Worm (Caenorhabditis elegans): ENCODE results near the gene T25B9.3.
"Not testable (repeated sequence)": the region's sequence is repeated elsewhere in the genome, so short reads cannot be mapped to it uniquely, and the experiment has no call there.

Gene T25B9.3

ce11 chrIV:10734527-10735436 is 9.8 kb upstream of the T25B9.3 start, which contains the start of the genes orc-5 and cyb-1:
TSS of gene orc-5 (minus strand) at chrIV:10734588.
TSS of gene cyb-1 (plus strand) at chrIV:10735216.
- no peak for TF ChIP-seq unc-62 (GFP tag; optimal IDR thresholded peaks at IDR 0.05)

ce11 chrIV:10737011-10737553 is 7.5 kb upstream of the T25B9.3 start, which contains the start of gene grl-21:
TSS of gene grl-21 (plus strand) at chrIV:10737474.
- TF ChIP-seq unc-62 (GFP tag; optimal IDR thresholded peaks at IDR 0.05), result no peak

ce11 chrIV:10738328-10738727 is 6.2 kb upstream of the T25B9.3 start, which contains the start of gene ssp-34:
TSS of gene ssp-34 (minus strand) at chrIV:10738602.
- TF ChIP-seq unc-62 (GFP tag; optimal IDR thresholded peaks at IDR 0.05), result no peak

- TF ChIP-seq unc-62 (GFP tag; optimal IDR thresholded peaks at IDR 0.05), result no peak
These were observed 757 bp downstream of the T25B9.3 start for ce11 chrIV:10745332-10745731.

DNA sequence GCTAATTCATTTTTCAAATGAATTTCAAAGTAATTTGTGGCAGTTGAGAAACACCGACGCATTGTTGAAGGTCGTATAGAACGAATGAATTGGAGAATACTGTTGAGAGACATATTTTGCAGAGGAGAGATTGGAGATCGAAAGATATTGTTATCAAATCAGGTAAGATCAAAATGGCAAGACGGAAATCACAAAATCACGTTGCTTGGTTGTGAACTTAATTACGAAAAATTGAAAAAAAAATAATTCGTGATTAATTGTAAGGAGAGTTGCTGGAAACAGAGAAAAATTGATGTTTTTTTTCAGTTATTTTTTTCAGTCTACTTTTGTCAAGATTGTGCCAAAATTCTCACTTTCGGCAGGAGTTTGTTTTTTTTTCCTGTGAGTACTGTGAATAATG is 5.5 kb downstream of the T25B9.3 start, which contains the start of gene T25B9.1:
Gene T25B9.1, minus strand, starts transcription at position 101 of the 400 bp plus-strand sequence.
- TF ChIP-seq unc-62 (GFP tag; optimal IDR thresholded peaks at IDR 0.05), result no peak

ce11 chrIV:10751740-10752139 is 7.2 kb downstream of the T25B9.3 start, which contains the start of gene T25B9.2:
TSS of gene T25B9.2 (minus strand) at chrIV:10751840.
- not testable (repeated sequence) for TF ChIP-seq unc-62 (GFP tag; optimal IDR thresholded peaks at IDR 0.05)

- TF ChIP-seq unc-62 (GFP tag; optimal IDR thresholded peaks at IDR 0.05), result no peak
These were observed 10.1 kb downstream of the T25B9.3 start, which contains the start of gene T25B9.5 for ce11 chrIV:10754685-10755084. TSS of gene T25B9.5 (minus strand) at chrIV:10754785.

ce11 chrIV:10757616-10758193 is 13.1 kb downstream of the T25B9.3 start, which contains the start of the genes T25B9.4 and T25B9.6:
TSS of gene T25B9.4 (minus strand) at chrIV:10757716.
TSS of gene T25B9.6 (plus strand) at chrIV:10758143.
- TF ChIP-seq unc-62 (GFP tag; optimal IDR thresholded peaks at IDR 0.05), result no peak

DNA sequence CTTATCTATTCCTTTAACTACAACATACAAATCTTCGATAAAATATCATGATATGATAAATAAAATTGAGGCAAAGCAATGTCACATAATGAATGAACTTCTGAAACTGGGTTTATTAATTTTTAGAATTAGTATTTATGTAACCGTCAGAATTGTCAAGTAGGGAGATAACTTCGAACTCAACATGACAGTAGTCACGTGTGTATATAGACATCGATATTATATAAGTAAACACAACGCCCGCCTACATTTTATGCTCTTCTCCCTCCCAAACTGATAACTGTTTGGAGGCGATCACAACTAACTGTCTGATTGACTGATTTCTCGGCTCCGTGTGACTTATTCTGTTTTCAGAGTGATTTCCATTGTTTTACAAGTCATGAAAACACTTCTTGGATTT is 16.8 kb downstream of the T25B9.3 start, which contains the start of gene ugt-54:
Gene ugt-54, plus strand, starts transcription at position 355 of the 400 bp plus-strand sequence.
- no peak for TF ChIP-seq unc-62 (GFP tag; optimal IDR thresholded peaks at IDR 0.05)

ce11 chrIV:10764206-10764605 is 19.6 kb downstream of the T25B9.3 start, which contains the start of gene T25B9.11:
TSS of gene T25B9.11 (plus strand) at chrIV:10764506.
- no peak for TF ChIP-seq unc-62 (GFP tag; optimal IDR thresholded peaks at IDR 0.05)

- TF ChIP-seq unc-62 (GFP tag; optimal IDR thresholded peaks at IDR 0.05), result no peak
These were observed 20.5 kb downstream of the T25B9.3 start, which contains the start of gene T25B9.12 for ce11 chrIV:10765053-10765452. TSS of gene T25B9.12 (plus strand) at chrIV:10765353.

DNA sequence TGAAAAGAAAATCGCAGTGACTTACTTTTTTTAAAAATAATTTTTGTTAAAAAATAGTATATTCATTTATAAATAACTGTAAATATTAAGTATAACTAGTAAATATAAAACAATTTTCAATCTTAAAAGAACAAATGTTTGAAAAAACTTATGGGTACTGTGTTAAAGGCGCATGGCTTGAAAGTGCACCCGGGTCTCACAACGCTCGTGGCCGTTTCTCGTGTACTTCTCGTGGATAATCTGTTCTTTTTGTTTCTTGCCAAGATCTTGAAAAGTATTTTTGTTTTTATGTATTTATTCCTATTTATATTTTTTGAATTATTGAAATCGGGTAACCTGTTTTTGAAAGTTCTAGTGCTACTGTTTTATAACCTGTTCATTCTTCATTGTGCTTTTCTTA is 21.5 kb downstream of the T25B9.3 start:
- TF ChIP-seq unc-62 (GFP tag; optimal IDR thresholded peaks at IDR 0.05), result no peak

ce11 chrIV:10768146-10768636 is 23.6 kb downstream of the T25B9.3 start, which contains the start of gene T25B9.8:
TSS of gene T25B9.8 (minus strand) at chrIV:10768196.
- TF ChIP-seq unc-62 (GFP tag; optimal IDR thresholded peaks at IDR 0.05), result no peak

ce11 chrIV:10769353-10769752 is 24.8 kb downstream of the T25B9.3 start, which contains the start of gene T25B9.9:
TSS of gene T25B9.9 (plus strand) at chrIV:10769653.
- no peak for TF ChIP-seq unc-62 (GFP tag; optimal IDR thresholded peaks at IDR 0.05)

- TF ChIP-seq unc-62 (GFP tag; optimal IDR thresholded peaks at IDR 0.05), result no peak
These were observed 26.7 kb downstream of the T25B9.3 start for ce11 chrIV:10771296-10771695.

Data from whole organism, dauer.